Fruit fly (Drosophila melanogaster) whole organism, embryonic: ENCODE measurements around the gene Naa20A.
A peak's percentile ranks its signal among the peaks of the same experiment; 100 is the strongest.

ENCODE experiments used
- B-H1 ChIP-seq: fragments of 200-800 bp; sonication (Bioruptor generic); IDR thresholded peaks from 3 replicates; pipeline ENCODE4 v1.3.6; 2022; ENCODE audit warnings: missing biosample characterization, missing genetic modification characterization
- C15 ChIP-seq: fragments of 200-800 bp; sonication (Bioruptor generic); IDR thresholded peaks from 3 replicates; pipeline ENCODE4 v1.3.6; 2022; ENCODE audit warnings: missing biosample characterization, missing genetic modification characterization
- CG10366 ChIP-seq: fragments of 200-800 bp; sonication (Bioruptor generic); IDR thresholded peaks from 2 replicates; pipeline ENCODE4 v1.3.6; 2022; ENCODE audit warnings: missing biosample characterization, missing genetic modification characterization
- CG11093 ChIP-seq: fragments of 200-800 bp; sonication (Bioruptor generic); IDR thresholded peaks from 3 replicates; pipeline ENCODE4 v1.3.6; 2022; ENCODE audit warnings: missing biosample characterization, missing genetic modification characterization
- CG11398 ChIP-seq: fragments of 200-800 bp; sonication (Bioruptor generic); optimal IDR thresholded peaks from 2 replicates; lab custom pipeline; 2016; ENCODE audit warnings: missing biosample characterization, missing genetic modification characterization
- CG15479 ChIP-seq: fragments of 200-800 bp; sonication (Bioruptor generic); optimal IDR thresholded peaks from 3 replicates; lab custom pipeline; 2019; ENCODE audit warnings: missing biosample characterization, mild to moderate bottlenecking, missing genetic modification characterization, moderate library complexity
- CG1832 ChIP-seq: fragments of 200-800 bp; sonication (Bioruptor generic); optimal IDR thresholded peaks from 2 replicates; lab custom pipeline; 2017; ENCODE audit warnings: missing biosample characterization, mild to moderate bottlenecking, missing genetic modification characterization, inconsistent platforms
- CG3163 ChIP-seq: fragments of 200-800 bp; sonication (Bioruptor generic); optimal IDR thresholded peaks from 3 replicates; lab custom pipeline; 2016; ENCODE audit warnings: missing biosample characterization, missing genetic modification characterization
- CG32532 ChIP-seq: fragments of 200-800 bp; sonication (Bioruptor generic); IDR thresholded peaks from 2 replicates; pipeline ENCODE4 v1.3.6; 2022; ENCODE audit warnings: missing biosample characterization, missing genetic modification characterization
- CG3281 ChIP-seq: fragments of 200-800 bp; sonication (Bioruptor generic); optimal IDR thresholded peaks from 3 replicates; lab custom pipeline; 2017; ENCODE audit warnings: missing biosample characterization, mild to moderate bottlenecking, missing genetic modification characterization
- CG33557 ChIP-seq: fragments of 200-800 bp; sonication (Bioruptor generic); optimal IDR thresholded peaks from 2 replicates; lab custom pipeline; 2019; ENCODE audit warnings: missing biosample characterization, mild to moderate bottlenecking, missing genetic modification characterization, moderate library complexity
- CG34376 ChIP-seq: fragments of 200-800 bp; sonication (Bioruptor generic); optimal IDR thresholded peaks from 2 replicates; lab custom pipeline; 2018; ENCODE audit warnings: missing biosample characterization, mild to moderate bottlenecking, missing genetic modification characterization
- CG6654 ChIP-seq: fragments of 200-800 bp; sonication (Bioruptor generic); optimal IDR thresholded peaks from 2 replicates; lab custom pipeline; 2017; ENCODE audit warnings: missing biosample characterization, mild to moderate bottlenecking, missing genetic modification characterization
- CG6813 ChIP-seq: fragments of 200-800 bp; sonication (Bioruptor generic); optimal IDR thresholded peaks from 2 replicates; lab custom pipeline; 2017; ENCODE audit warnings: missing biosample characterization, missing genetic modification characterization, mild to moderate bottlenecking, moderate library complexity, missing genetic modification reagents
- CG7357 ChIP-seq: fragments of 200-800 bp; sonication (Bioruptor generic); IDR thresholded peaks from 3 replicates; pipeline ENCODE4 v1.3.6; 2022; ENCODE audit warnings: missing biosample characterization, missing genetic modification characterization
- CoRest ChIP-seq: fragments of 200-800 bp; sonication (Bioruptor generic); optimal IDR thresholded peaks from 3 replicates; lab custom pipeline; 2018; ENCODE audit warnings: missing biosample characterization, mild to moderate bottlenecking, missing genetic modification characterization, moderate library complexity
- D ChIP-seq, 2 experiments: fragments of 200-800 bp in 1 of 2; fragments of >200 bp in 1 of 2; sonication (Bioruptor generic) in 1 of 2; optimal IDR thresholded peaks; 2 replicates in 1 of 2; 3 replicates in 1 of 2; lab custom pipeline; 2017; ENCODE audit warnings: mild to moderate bottlenecking in 1 of 2, missing biosample characterization in 1 of 2, missing genetic modification characterization in 1 of 2, missing genetic modification reagents in 1 of 2
- Deaf1 ChIP-seq: fragments of 200-800 bp; optimal IDR thresholded peaks from 3 replicates; lab custom pipeline; 2019; ENCODE audit warnings: missing biosample characterization, mild to moderate bottlenecking, missing genetic modification characterization, moderate library complexity
- Drgx ChIP-seq: fragments of 200-800 bp; sonication (Bioruptor generic); IDR thresholded peaks from 2 replicates; pipeline ENCODE4 v1.3.6; 2022; ENCODE audit warnings: missing biosample characterization, missing genetic modification characterization
- E2f2 ChIP-seq: fragments of 200-800 bp; sonication (Bioruptor generic); IDR thresholded peaks from 2 replicates; pipeline ENCODE4 v1.3.6; 2022; ENCODE audit warnings: missing biosample characterization, missing genetic modification characterization
- H2.0 ChIP-seq: fragments of 200-800 bp; sonication (Bioruptor generic); IDR thresholded peaks from 2 replicates; pipeline ENCODE4 v1.3.6; 2022; ENCODE audit warnings: missing biosample characterization, missing genetic modification characterization
- HLH3B ChIP-seq: fragments of 200-800 bp; sonication (Bioruptor generic); IDR thresholded peaks from 2 replicates; pipeline ENCODE4 v1.3.6; 2022; ENCODE audit warnings: missing biosample characterization, missing genetic modification characterization
- Lhr ChIP-seq: fragments of 200-800 bp; sonication (Bioruptor generic); optimal IDR thresholded peaks from 3 replicates; lab custom pipeline; 2017; ENCODE audit warnings: mild to moderate bottlenecking, missing biosample characterization, missing genetic modification reagents, missing genetic modification characterization
- Meics ChIP-seq: fragments of 200-800 bp; sonication (Bioruptor generic); optimal IDR thresholded peaks from 2 replicates; lab custom pipeline; 2017; ENCODE audit warnings: missing biosample characterization, mild to moderate bottlenecking, missing genetic modification characterization
- NC2α ChIP-seq: fragments of 200-800 bp; sonication (Bioruptor generic); optimal IDR thresholded peaks from 2 replicates; lab custom pipeline; 2016; ENCODE audit warnings: missing biosample characterization, missing genetic modification characterization
- Neu2 ChIP-seq: fragments of 200-800 bp; sonication (Bioruptor generic); optimal IDR thresholded peaks from 3 replicates; lab custom pipeline; 2016; ENCODE audit warnings: missing biosample characterization, missing genetic modification characterization, borderline replicate concordance
- Oaz ChIP-seq: fragments of 200-800 bp; sonication (Bioruptor generic); IDR thresholded peaks from 2 replicates; pipeline ENCODE4 v1.3.6; 2022; ENCODE audit warnings: missing biosample characterization, missing genetic modification characterization
- Ptx1 ChIP-seq: fragments of 200-800 bp; sonication (Bioruptor generic); IDR thresholded peaks from 2 replicates; pipeline ENCODE4 v1.3.6; 2022; ENCODE audit warnings: missing biosample characterization, missing genetic modification characterization
- Sox102F ChIP-seq: fragments of 200-800 bp; sonication (Bioruptor generic); optimal IDR thresholded peaks from 2 replicates; lab custom pipeline; 2018; ENCODE audit warnings: missing biosample characterization, mild to moderate bottlenecking, missing genetic modification characterization, moderate library complexity
- Sry-β ChIP-seq: fragments of 200-800 bp; sonication (Bioruptor generic); optimal IDR thresholded peaks from 2 replicates; lab custom pipeline; 2018; ENCODE audit warnings: missing biosample characterization, mild to moderate bottlenecking, missing genetic modification characterization, moderate library complexity
- bsh ChIP-seq, 2 experiments: fragments of 200-800 bp; sonication (Bioruptor generic); optimal IDR thresholded peaks; 2 replicates each; lab custom pipeline; 2017 to 2018; ENCODE audit warnings: mild to moderate bottlenecking in 2 of 2, missing biosample characterization in 2 of 2, missing genetic modification characterization in 2 of 2, moderate library complexity in 1 of 2
- corto ChIP-seq: fragments of 200-800 bp; sonication (Bioruptor generic); optimal IDR thresholded peaks from 2 replicates; lab custom pipeline; 2016; ENCODE audit warnings: missing biosample characterization, mild to moderate bottlenecking, missing genetic modification characterization, moderate library complexity
- dan ChIP-seq: fragments of 200-800 bp; sonication (Bioruptor generic); IDR thresholded peaks from 2 replicates; pipeline ENCODE4 v1.3.6; 2022; ENCODE audit warnings: missing biosample characterization, missing genetic modification characterization
- dati ChIP-seq: fragments of 200-800 bp; sonication (Bioruptor generic); IDR thresholded peaks from 2 replicates; pipeline ENCODE4 v1.3.6; 2022; ENCODE audit warnings: missing biosample characterization, missing genetic modification characterization
- dmrt11E ChIP-seq: fragments of 200-800 bp; sonication (Bioruptor generic); optimal IDR thresholded peaks from 3 replicates; lab custom pipeline; 2018; ENCODE audit warnings: missing biosample characterization, mild to moderate bottlenecking, missing genetic modification characterization, moderate library complexity
- fd64A ChIP-seq: fragments of 200-800 bp; sonication (Bioruptor generic); optimal IDR thresholded peaks from 3 replicates; lab custom pipeline; 2018; ENCODE audit warnings: missing biosample characterization, mild to moderate bottlenecking, missing genetic modification characterization
- ftz-f1 ChIP-seq: fragments of 200-800 bp; sonication (Bioruptor generic); optimal IDR thresholded peaks from 2 replicates; lab custom pipeline; 2016; ENCODE audit warnings: missing biosample characterization, missing genetic modification characterization
- gsb ChIP-seq: fragments of 200-800 bp; sonication (Bioruptor generic); IDR thresholded peaks from 2 replicates; pipeline ENCODE4 v1.3.6; 2022; ENCODE audit warnings: missing biosample characterization, missing genetic modification characterization
- gt ChIP-seq: fragments of 200-800 bp; sonication (Bioruptor generic); IDR thresholded peaks from 2 replicates; pipeline ENCODE4 v1.3.6; 2022; ENCODE audit warnings: missing biosample characterization, missing genetic modification characterization
- insv ChIP-seq, 2 experiments: fragments of 200-800 bp; sonication (Bioruptor generic); optimal IDR thresholded peaks; 3 replicates each; lab custom pipeline; 2016 to 2018; ENCODE audit warnings: missing biosample characterization in 2 of 2, missing genetic modification characterization in 2 of 2
- lilli ChIP-seq: fragments of 200-800 bp; sonication (Bioruptor generic); optimal IDR thresholded peaks from 3 replicates; lab custom pipeline; 2016; ENCODE audit warnings: missing biosample characterization, missing genetic modification characterization
- mirr ChIP-seq: fragments of 200-800 bp; sonication (Bioruptor generic); optimal IDR thresholded peaks from 3 replicates; lab custom pipeline; 2018; ENCODE audit warnings: missing biosample characterization, mild to moderate bottlenecking, missing genetic modification characterization
- pita ChIP-seq: fragments of 200-800 bp; sonication (Bioruptor generic); optimal IDR thresholded peaks from 2 replicates; lab custom pipeline; 2017; ENCODE audit warnings: missing biosample characterization, mild to moderate bottlenecking, missing genetic modification characterization
- salm ChIP-seq: fragments of 200-800 bp; sonication (Bioruptor generic); optimal IDR thresholded peaks from 2 replicates; lab custom pipeline; 2018; ENCODE audit warnings: missing biosample characterization, mild to moderate bottlenecking, missing genetic modification characterization
- sob ChIP-seq: fragments of 200-800 bp; sonication (Bioruptor generic); IDR thresholded peaks from 2 replicates; pipeline ENCODE4 v1.3.6; 2022; ENCODE audit warnings: missing biosample characterization, missing genetic modification characterization
- sqz ChIP-seq: fragments of 200-800 bp; sonication (Bioruptor generic); optimal IDR thresholded peaks from 3 replicates; lab custom pipeline; 2018; ENCODE audit warnings: missing biosample characterization, mild to moderate bottlenecking, missing genetic modification characterization
- sr ChIP-seq: fragments of 200-800 bp; sonication (Bioruptor generic); IDR thresholded peaks from 3 replicates; pipeline ENCODE4 v1.3.6; 2022; ENCODE audit warnings: missing biosample characterization, missing genetic modification characterization
- tio ChIP-seq: fragments of 200-800 bp; sonication (Bioruptor generic); optimal IDR thresholded peaks from 2 replicates; lab custom pipeline; 2017; ENCODE audit warnings: missing biosample characterization, missing genetic modification characterization, inconsistent platforms
- unpg ChIP-seq: fragments of 200-800 bp; sonication (Bioruptor generic); optimal IDR thresholded peaks from 3 replicates; lab custom pipeline; 2018; ENCODE audit warnings: missing biosample characterization, mild to moderate bottlenecking, missing genetic modification characterization, moderate library complexity
- usp ChIP-seq: fragments of >200 bp; optimal IDR thresholded peaks from 2 replicates; lab custom pipeline; 2017; ENCODE audit warnings: missing biosample characterization, missing genetic modification characterization

Naa20A gene

DNA sequence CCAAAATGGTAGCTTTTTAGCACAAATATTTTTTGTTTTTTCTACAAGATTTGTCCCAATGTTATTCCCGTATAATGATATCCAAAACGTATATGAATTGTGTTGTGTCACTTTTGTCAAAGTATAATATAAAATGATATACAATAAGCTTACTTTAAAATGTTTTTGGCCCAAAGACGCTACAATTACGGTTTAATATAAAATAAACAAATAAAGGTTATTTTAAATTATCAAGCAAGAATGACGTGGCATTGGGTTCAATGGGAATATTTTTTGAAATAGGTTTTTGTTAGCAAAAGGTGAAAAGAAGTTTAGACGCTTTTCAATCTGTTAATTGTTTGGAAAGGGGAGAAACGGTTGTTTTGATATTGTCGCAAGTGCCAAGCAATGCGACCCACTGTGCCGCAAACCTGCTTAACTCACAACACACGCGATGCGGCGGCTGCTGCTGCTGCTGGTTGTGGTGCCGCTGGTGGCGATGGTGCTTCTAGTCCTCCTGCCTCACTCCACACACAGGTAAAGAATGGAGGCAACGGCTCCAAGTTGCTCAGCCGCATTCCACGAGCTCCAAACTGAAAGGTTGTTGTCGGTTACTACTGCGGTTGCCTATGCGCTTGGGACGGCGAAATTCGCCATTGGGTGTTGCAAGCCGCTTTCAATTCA, 40.5 kb upstream of the Naa20A start (continued):
- no peak for TF ChIP-seq dan (GFP tag; lab: Robert Waterston, UW)
- TF ChIP-seq usp (GFP tag; lab: Kevin White, UChicago) = no peak
- TF ChIP-seq Ptx1 (GFP tag; lab: Robert Waterston, UW) = no peak
- no peak for TF ChIP-seq sqz
- TF ChIP-seq corto (GFP tag; lab: Kevin White, UChicago) = no peak
- TF ChIP-seq Neu2 (GFP tag; lab: Kevin White, UChicago) = no peak
- no peak for TF ChIP-seq Drgx
- peak; percentile 58 for TF ChIP-seq CG34376
- TF ChIP-seq Oaz (GFP tag; lab: Robert Waterston, UW) = no peak
- no peak; the same call in 2 of the 3 replicates for TF ChIP-seq B-H1 (GFP tag; lab: Robert Waterston, UW)
- no peak for TF ChIP-seq CG15479
- peak; percentile 57 for TF ChIP-seq CG33557 (GFP tag; lab: Kevin White, UChicago)
- no peak for TF ChIP-seq fd64A
- TF ChIP-seq insv (GFP tag; optimal IDR thresholded peaks at IDR 0.05; lab: Kevin White, UChicago) = no peak
- no peak for TF ChIP-seq Sry-β (GFP tag; lab: Kevin White, UChicago)
- TF ChIP-seq CG6654 (GFP tag; lab: Kevin White, UChicago) = no peak
- TF ChIP-seq dati = no peak
- TF ChIP-seq NC2α (GFP tag; lab: Kevin White, UChicago) = no peak
- no peak for TF ChIP-seq H2.0 (GFP tag; lab: Robert Waterston, UW)
- no peak for TF ChIP-seq HLH3B (GFP tag; lab: Robert Waterston, UW)
- TF ChIP-seq CG32532 (GFP tag; lab: Robert Waterston, UW) = no peak; the same call in 1 of the 2 replicates
- no peak for TF ChIP-seq sr (GFP tag; lab: Robert Waterston, UW)
- TF ChIP-seq D (optimal IDR thresholded peaks at IDR 0.05; lab: Kevin White, UChicago) = no peak
- TF ChIP-seq D (GFP tag; optimal IDR thresholded peaks at IDR 0.05; lab: Kevin White, UChicago) = peak; percentile 50
- no peak for TF ChIP-seq tio (GFP tag; lab: Kevin White, UChicago)
- no peak; the same call in 1 of the 2 replicates for TF ChIP-seq CG10366 (GFP tag; lab: Robert Waterston, UW)
- no peak for TF ChIP-seq CG6813
- TF ChIP-seq CG1832 = no peak
- TF ChIP-seq dmrt11E (tag; lab: Kevin White, UChicago) = peak; percentile 70
- TF ChIP-seq unpg = no peak
- no peak for TF ChIP-seq CG11398 (GFP tag; lab: Kevin White, UChicago)
- TF ChIP-seq salm = no peak
- TF ChIP-seq gt (GFP tag; lab: Robert Waterston, UW) = no peak
- no peak for TF ChIP-seq Sox102F (GFP tag; lab: Kevin White, UChicago)
- peak; percentile 75 for TF ChIP-seq Meics (GFP tag; lab: Kevin White, UChicago)
- peak; percentile 76 for TF ChIP-seq CoRest
- TF ChIP-seq Deaf1 (tag; lab: Kevin White, UChicago) = no peak
- no peak for TF ChIP-seq CG3163
- peak; percentile 56 for TF ChIP-seq CG3281
- no peak for TF ChIP-seq ftz-f1 (GFP tag; lab: Kevin White, UChicago)
- no peak for TF ChIP-seq gsb (GFP tag; lab: Robert Waterston, UW)
- no peak for TF ChIP-seq E2f2 (GFP tag; lab: Robert Waterston, UW)
- no peak for TF ChIP-seq pita (GFP tag; lab: Kevin White, UChicago)
- no peak for TF ChIP-seq CG7357 (GFP tag; lab: Robert Waterston, UW)
- no peak for TF ChIP-seq sob (GFP tag; lab: Robert Waterston, UW)
- no peak for TF ChIP-seq C15 (GFP tag; lab: Robert Waterston, UW)
- no peak for TF ChIP-seq Lhr (GFP tag; lab: Kevin White, UChicago)
- TF ChIP-seq CG11093 (GFP tag; lab: Robert Waterston, UW) = no peak
- TF ChIP-seq lilli (GFP tag; lab: Kevin White, UChicago) = peak; percentile 51
- peak in 1 of 2 experiments; percentile 31 for TF ChIP-seq bsh (GFP tag; optimal IDR thresholded peaks at IDR 0.05; lab: Kevin White, UChicago)
- TF ChIP-seq mirr (GFP tag; lab: Kevin White, UChicago) = no peak
